Fruit fly (Drosophila melanogaster) whole organism, embryonic: Measurements from ENCODE around the gene Sdhaf3.

Experiments
- CG12391 ChIP-seq: fragments of 200-800 bp; sonication (Bioruptor generic); optimal IDR thresholded peaks from 3 replicates; lab custom pipeline; 2018; ENCODE audit warnings: missing biosample characterization, mild to moderate bottlenecking, missing genetic modification characterization, moderate library complexity
- CG15514 ChIP-seq: fragments of 200-800 bp; sonication (Bioruptor generic); optimal IDR thresholded peaks from 3 replicates; lab custom pipeline; 2017; ENCODE audit warnings: missing biosample characterization, missing genetic modification characterization, mild to moderate bottlenecking, moderate library complexity, missing genetic modification reagents
- CG16779 ChIP-seq: fragments of 200-800 bp; sonication (Bioruptor generic); IDR thresholded peaks from 2 replicates; pipeline ENCODE4 v1.3.6; 2022; ENCODE audit warnings: missing biosample characterization, missing genetic modification characterization
- CG17186 ChIP-seq: fragments of 200-800 bp; sonication (Bioruptor generic); optimal IDR thresholded peaks from 3 replicates; lab custom pipeline; 2017; ENCODE audit warnings: missing biosample characterization, missing genetic modification reagents, missing genetic modification characterization
- CG17802 ChIP-seq: fragments of 200-800 bp; sonication (Bioruptor generic); optimal IDR thresholded peaks from 2 replicates; lab custom pipeline; 2018; ENCODE audit warnings: missing biosample characterization, mild to moderate bottlenecking, missing genetic modification characterization, moderate library complexity
- CG18011 ChIP-seq: fragments of 200-800 bp; sonication (Bioruptor generic); optimal IDR thresholded peaks from 2 replicates; lab custom pipeline; 2017; ENCODE audit warnings: missing biosample characterization, missing genetic modification characterization, mild to moderate bottlenecking, moderate library complexity, missing genotype
- CG30431 ChIP-seq: fragments of 200-800 bp; sonication (Bioruptor generic); optimal IDR thresholded peaks from 2 replicates; lab custom pipeline; 2017; ENCODE audit warnings: missing biosample characterization, missing genetic modification characterization
- CG3838 ChIP-seq: fragments of 200-800 bp; sonication (Bioruptor generic); optimal IDR thresholded peaks from 3 replicates; lab custom pipeline; 2016; ENCODE audit warnings: missing biosample characterization, missing genetic modification characterization
- CG4360 ChIP-seq: fragments of 200-800 bp; sonication (Bioruptor generic); IDR thresholded peaks from 2 replicates; pipeline ENCODE4 v1.3.6; 2022; ENCODE audit warnings: missing biosample characterization, missing genetic modification characterization
- CG4820 ChIP-seq: fragments of 200-800 bp; sonication (Bioruptor generic); optimal IDR thresholded peaks from 3 replicates; lab custom pipeline; 2016; ENCODE audit warnings: missing biosample characterization, missing genetic modification characterization
- CG6254 ChIP-seq: fragments of 200-800 bp; sonication (Bioruptor generic); optimal IDR thresholded peaks from 3 replicates; lab custom pipeline; 2017; ENCODE audit warnings: mild to moderate bottlenecking, missing biosample characterization, missing genetic modification reagents, missing genetic modification characterization
- CG7839 ChIP-seq: fragments of 200-800 bp; sonication (Bioruptor generic); optimal IDR thresholded peaks from 3 replicates; lab custom pipeline; 2018; ENCODE audit warnings: missing biosample characterization, mild to moderate bottlenecking, missing genetic modification characterization, moderate library complexity
- CG8478 ChIP-seq: fragments of >200 bp; optimal IDR thresholded peaks from 2 replicates; lab custom pipeline; 2018
- CG9437 ChIP-seq: fragments of 200-800 bp; sonication (Bioruptor generic); optimal IDR thresholded peaks from 2 replicates; lab custom pipeline; 2018; ENCODE audit warnings: missing biosample characterization, mild to moderate bottlenecking, missing genetic modification characterization
- CG9609 ChIP-seq: fragments of 200-800 bp; sonication (Bioruptor generic); optimal IDR thresholded peaks from 3 replicates; lab custom pipeline; 2016; ENCODE audit warnings: missing biosample characterization, missing genetic modification characterization
- CG9876 ChIP-seq: fragments of 200-800 bp; sonication (Bioruptor generic); optimal IDR thresholded peaks from 2 replicates; lab custom pipeline; 2016; ENCODE audit warnings: missing biosample characterization, missing genetic modification characterization
- D ChIP-seq, 2 experiments: fragments of 200-800 bp in 1 of 2; fragments of >200 bp in 1 of 2; sonication (Bioruptor generic) in 1 of 2; optimal IDR thresholded peaks; 2 replicates in 1 of 2; 3 replicates in 1 of 2; lab custom pipeline; 2017; ENCODE audit warnings: mild to moderate bottlenecking in 1 of 2, missing biosample characterization in 1 of 2, missing genetic modification characterization in 1 of 2, missing genetic modification reagents in 1 of 2
- Dbx ChIP-seq: fragments of 200-800 bp; sonication (Bioruptor generic); IDR thresholded peaks from 3 replicates; pipeline ENCODE4 v1.3.6; 2022; ENCODE audit warnings: missing biosample characterization, missing genetic modification characterization
- ERR ChIP-seq: fragments of 200-800 bp; sonication (Bioruptor generic); optimal IDR thresholded peaks from 2 replicates; lab custom pipeline; 2016; ENCODE audit warnings: missing biosample characterization, missing genetic modification characterization
- Fer3 ChIP-seq: fragments of 200-800 bp; sonication (Bioruptor generic); optimal IDR thresholded peaks from 2 replicates; lab custom pipeline; 2018; ENCODE audit warnings: missing biosample characterization, mild to moderate bottlenecking, missing genetic modification characterization, moderate library complexity
- HLH4C ChIP-seq: fragments of 200-800 bp; sonication (Bioruptor generic); IDR thresholded peaks from 3 replicates; pipeline ENCODE4 v1.3.6; 2022; ENCODE audit warnings: missing biosample characterization, missing genetic modification characterization; ENCODE audit not compliant: partially characterized antibody
- Hr51 ChIP-seq, 2 experiments: fragments of 200-800 bp; sonication (Bioruptor generic); optimal IDR thresholded peaks; 2 replicates in 1 of 2; 3 replicates in 1 of 2; lab custom pipeline; 2016 to 2018; ENCODE audit warnings: missing biosample characterization in 2 of 2, missing genetic modification characterization in 2 of 2, mild to moderate bottlenecking in 1 of 2, moderate library complexity in 1 of 2
- MBD-R2 ChIP-seq: fragments of 200-800 bp; sonication (Bioruptor generic); IDR thresholded peaks from 2 replicates; pipeline ENCODE4 v1.3.6; 2022; ENCODE audit warnings: missing biosample characterization, missing genetic modification characterization
- Neu2 ChIP-seq: fragments of 200-800 bp; sonication (Bioruptor generic); optimal IDR thresholded peaks from 3 replicates; lab custom pipeline; 2016; ENCODE audit warnings: missing biosample characterization, missing genetic modification characterization, borderline replicate concordance
- PHDP ChIP-seq: fragments of 200-800 bp; sonication (Bioruptor generic); optimal IDR thresholded peaks from 3 replicates; lab custom pipeline; 2018; ENCODE audit warnings: missing biosample characterization, mild to moderate bottlenecking, missing genetic modification characterization, moderate library complexity
- Usf ChIP-seq: fragments of 200-800 bp; sonication (Bioruptor generic); optimal IDR thresholded peaks from 2 replicates; lab custom pipeline; 2017; ENCODE audit warnings: missing genotype, missing biosample characterization, missing genetic modification characterization
- croc ChIP-seq: fragments of 200-800 bp; sonication (Bioruptor generic); conservative IDR thresholded peaks from 3 replicates; pipeline ENCODE4 v1.3.6; 2022; ENCODE audit warnings: missing biosample characterization, missing genetic modification characterization
- crp ChIP-seq, 2 experiments: fragments of 200-800 bp; sonication (Bioruptor generic); optimal IDR thresholded peaks; 2 replicates in 1 of 2; 3 replicates in 1 of 2; lab custom pipeline; 2017; ENCODE audit warnings: missing biosample characterization in 2 of 2, missing genetic modification characterization in 2 of 2, mild to moderate bottlenecking in 1 of 2, moderate library complexity in 1 of 2
- dm ChIP-seq: fragments of 200-800 bp; sonication (Bioruptor generic); optimal IDR thresholded peaks from 3 replicates; lab custom pipeline; 2016; ENCODE audit warnings: missing biosample characterization, missing genetic modification characterization
- fu2 ChIP-seq: fragments of 200-800 bp; sonication (Bioruptor generic); optimal IDR thresholded peaks from 2 replicates; lab custom pipeline; 2016; ENCODE audit warnings: missing biosample characterization, missing genetic modification characterization
- gcm2 ChIP-seq: fragments of 200-800 bp; sonication (Bioruptor generic); optimal IDR thresholded peaks from 2 replicates; lab custom pipeline; 2016; ENCODE audit warnings: missing biosample characterization, missing genetic modification characterization
- her ChIP-seq: fragments of 200-800 bp; sonication (Bioruptor generic); optimal IDR thresholded peaks from 2 replicates; lab custom pipeline; 2016; ENCODE audit warnings: missing biosample characterization, missing genetic modification characterization
- ken ChIP-seq: fragments of 200-800 bp; sonication (Bioruptor generic); IDR thresholded peaks from 3 replicates; pipeline ENCODE4 v1.3.6; 2022; ENCODE audit warnings: missing biosample characterization, missing genetic modification characterization
- onecut ChIP-seq: fragments of 200-800 bp; sonication (Bioruptor generic); IDR thresholded peaks from 2 replicates; pipeline ENCODE4 v1.3.6; 2022; ENCODE audit warnings: missing biosample characterization, missing genetic modification characterization
- phol ChIP-seq: fragments of 200-800 bp; sonication (Bioruptor generic); optimal IDR thresholded peaks from 3 replicates; lab custom pipeline; 2018; ENCODE audit warnings: missing biosample characterization, mild to moderate bottlenecking, missing genetic modification characterization, moderate library complexity
- pzg ChIP-seq: fragments of 200-800 bp; sonication (Bioruptor generic); optimal IDR thresholded peaks from 3 replicates; lab custom pipeline; 2018; ENCODE audit warnings: missing biosample characterization, mild to moderate bottlenecking, missing genetic modification characterization, moderate library complexity
- rib ChIP-seq: fragments of 200-800 bp; sonication (Bioruptor generic); IDR thresholded peaks from 2 replicates; pipeline ENCODE4 v1.3.6; 2022; ENCODE audit warnings: missing biosample characterization, missing genetic modification characterization
- sc ChIP-seq, 3 experiments: fragments of >200 bp in 2 of 3; fragments of 200-800 bp in 1 of 3; sonication (Bioruptor generic) in 1 of 3; optimal IDR thresholded peaks; 2 replicates in 2 of 3; 3 replicates in 1 of 3; lab custom pipeline; 2017; ENCODE audit warnings: mild to moderate bottlenecking in 1 of 3, missing biosample characterization in 1 of 3, missing genetic modification characterization in 1 of 3, missing genetic modification reagents in 1 of 3
- sim ChIP-seq: fragments of 200-800 bp; sonication (Bioruptor generic); IDR thresholded peaks from 2 replicates; pipeline ENCODE4 v1.3.6; 2022; ENCODE audit warnings: missing biosample characterization, missing genetic modification characterization
- tin ChIP-seq: fragments of 200-800 bp; sonication (Bioruptor generic); optimal IDR thresholded peaks from 3 replicates; lab custom pipeline; 2016; ENCODE audit warnings: missing biosample characterization, missing genetic modification characterization
- trh ChIP-seq: fragments of 200-800 bp; sonication (Bioruptor generic); optimal IDR thresholded peaks from 2 replicates; lab custom pipeline; 2016; ENCODE audit warnings: missing biosample characterization, missing genetic modification characterization
- ttk ChIP-seq: fragments of 200-800 bp; sonication (Bioruptor generic); IDR thresholded peaks from 2 replicates; pipeline ENCODE4 v2.1.2; 2022; ENCODE audit warnings: missing biosample characterization, missing genetic modification characterization
- vfl ChIP-seq: fragments of 200-800 bp; sonication (Bioruptor generic); optimal IDR thresholded peaks from 2 replicates; lab custom pipeline; 2016; ENCODE audit warnings: missing biosample characterization, missing genetic modification characterization
- vnd ChIP-seq: fragments of 200-800 bp; sonication (Bioruptor generic); IDR thresholded peaks from 3 replicates; pipeline ENCODE4 v1.3.6; 2022; ENCODE audit warnings: missing biosample characterization, missing genetic modification characterization; ENCODE audit not compliant: partially characterized antibody
- wdn ChIP-seq: fragments of 200-800 bp; sonication (Bioruptor generic); IDR thresholded peaks from 2 replicates; pipeline ENCODE4 v1.3.6; 2022; ENCODE audit warnings: missing biosample characterization, missing genetic modification characterization
- wek ChIP-seq: fragments of 200-800 bp; sonication (Bioruptor generic); optimal IDR thresholded peaks from 3 replicates; lab custom pipeline; 2018; ENCODE audit warnings: missing biosample characterization, mild to moderate bottlenecking, missing genetic modification characterization, moderate library complexity
- zen ChIP-seq: fragments of 200-800 bp; sonication (Bioruptor generic); optimal IDR thresholded peaks from 3 replicates; lab custom pipeline; 2018; ENCODE audit warnings: missing biosample characterization, mild to moderate bottlenecking, missing genetic modification characterization, moderate library complexity

Gene Sdhaf3

dm6 chr3R:16436374-16437037, 45.7 kb downstream of the Sdhaf3 start, which contains the start of gene mRpS33 (continued):
- TF ChIP-seq CG17802 (no peak), ttk (GFP tag; lab: Robert Waterston, UW) (no peak), zen (no peak), CG9609 (GFP tag; lab: Kevin White, UChicago) (no peak), CG9437 (GFP tag; lab: Kevin White, UChicago) (no peak), CG15514 (GFP tag; lab: Kevin White, UChicago) (no peak), CG9876 (no peak), CG6254 (no peak), Hr51 (GFP tag; optimal IDR thresholded peaks at IDR 0.05; lab: Kevin White, UChicago) (no peak), Neu2 (GFP tag; lab: Kevin White, UChicago) (no peak), onecut (GFP tag; lab: Robert Waterston, UW) (peak; percentile 20; the same call in 1 of the 2 replicates), fu2 (GFP tag; lab: Kevin White, UChicago) (no peak), gcm2 (GFP tag; lab: Kevin White, UChicago) (no peak), vfl (GFP tag; lab: Kevin White, UChicago) (no peak), ERR (no peak), trh (no peak), CG4360 (GFP tag; lab: Robert Waterston, UW) (peak; percentile 21; the same call in 1 of the 2 replicates), Fer3 (tag; lab: Kevin White, UChicago) (no peak), crp (GFP tag; optimal IDR thresholded peaks at IDR 0.05; lab: Kevin White, UChicago) (peak in 1 of 2 experiments; percentile 79), CG7839 (tag; lab: Kevin White, UChicago) (no peak), CG17186 (GFP tag; lab: Kevin White, UChicago) (no peak), sim (GFP tag; lab: Robert Waterston, UW) (no peak), CG4820 (GFP tag; lab: Kevin White, UChicago) (no peak), CG30431 (GFP tag; lab: Kevin White, UChicago) (no peak), CG8478 (lab: Kevin White, UChicago) (no peak)

dm6 chr3R:16434599-16434998, 47.7 kb downstream of the Sdhaf3 start, which contains the start of gene CG14881:
CG14881 (plus strand) TSS chr3R:16434899.
- peak in 1 of 2 experiments; percentile 40 for TF ChIP-seq crp (GFP tag; optimal IDR thresholded peaks at IDR 0.05; lab: Kevin White, UChicago)
- no peak for TF ChIP-seq Usf (GFP tag; lab: Kevin White, UChicago)
- TF ChIP-seq pzg (GFP tag; lab: Kevin White, UChicago) = peak; percentile 16
- no peak for TF ChIP-seq vnd (GFP tag; lab: Robert Waterston, UW)
- no peak for TF ChIP-seq CG18011 (GFP tag; lab: Kevin White, UChicago)
- no peak for TF ChIP-seq ken (GFP tag; lab: Robert Waterston, UW)
- no peak for TF ChIP-seq wek
- TF ChIP-seq PHDP = no peak
- peak; percentile 52 for TF ChIP-seq MBD-R2 (GFP tag; lab: Robert Waterston, UW)
- TF ChIP-seq Dbx (GFP tag; lab: Robert Waterston, UW) = no peak

dm6 chr3R:16432665-16433065, 49.6 kb downstream of the Sdhaf3 start, which contains the start of gene Fntb:
Fntb (plus strand) TSS chr3R:16432998.
- TF ChIP-seq her (GFP tag; lab: Kevin White, UChicago) (no peak), dm (no peak), tin (GFP tag; lab: Kevin White, UChicago) (peak; percentile 60), CG12391 (tag; lab: Kevin White, UChicago) (peak; percentile 88), HLH4C (no peak), wdn (GFP tag; lab: Robert Waterston, UW) (peak; percentile 41; the same call in 1 of the 2 replicates), croc (GFP tag; lab: Robert Waterston, UW) (peak; percentile 29; the same call in 2 of the 3 replicates), CG3838 (GFP tag; lab: Kevin White, UChicago) (peak; percentile 16), MBD-R2 (GFP tag; lab: Robert Waterston, UW) (peak; percentile 72), phol (tag; lab: Kevin White, UChicago) (peak; percentile 83), CG16779 (no peak), D (optimal IDR thresholded peaks at IDR 0.05; lab: Kevin White, UChicago) (no peak), D (GFP tag; optimal IDR thresholded peaks at IDR 0.05; lab: Kevin White, UChicago) (peak; percentile 57), rib (no peak), sc (optimal IDR thresholded peaks at IDR 0.05; lab: Kevin White, UChicago) (no peak), sc (GFP tag; optimal IDR thresholded peaks at IDR 0.05; lab: Kevin White, UChicago) (peak; percentile 39)
